Fruit fly (Drosophila melanogaster): ENCODE measurements around the gene Trmt112.

Gene Trmt112

dm6 chr3L:21216697-21217291, at the start of gene Trmt112, which contains the start of gene Ilk (continued):
- no peak for TF ChIP-seq Asciz (GFP tag; optimal IDR thresholded peaks at IDR 0.05)
- no peak for TF ChIP-seq Gsc (GFP tag; IDR thresholded peaks at IDR 0.05)
- TF ChIP-seq CG4854 (GFP tag; optimal IDR thresholded peaks at IDR 0.05): peak; percentile 98
- peak; percentile 7 for TF ChIP-seq ewg (GFP tag; optimal IDR thresholded peaks at IDR 0.05)
- TF ChIP-seq kay (GFP tag; optimal IDR thresholded peaks at IDR 0.05): peak; percentile 44
- no peak for TF ChIP-seq CG2889 (GFP tag; IDR thresholded peaks at IDR 0.05)
- no peak for TF ChIP-seq CG8388 (GFP tag; optimal IDR thresholded peaks at IDR 0.05)
- TF ChIP-seq CG34224 (GFP tag; IDR thresholded peaks at IDR 0.05; ENCODE audit: partially characterized antibody): peak; percentile 77
- TF ChIP-seq Abd-B (GFP tag; optimal IDR thresholded peaks at IDR 0.05): peak; percentile 79
- peak; percentile 55 for TF ChIP-seq Elba2 (GFP tag; optimal IDR thresholded peaks at IDR 0.05)
- TF ChIP-seq CG6175 (GFP tag; IDR thresholded peaks at IDR 0.05): no peak
- TF ChIP-seq lola (GFP tag; optimal IDR thresholded peaks at IDR 0.05): no peak
- TF ChIP-seq fd96Cb (tag; optimal IDR thresholded peaks at IDR 0.05): no peak
- TF ChIP-seq CG15514 (GFP tag; optimal IDR thresholded peaks at IDR 0.05): peak; percentile 58
- TF ChIP-seq CG7786 (GFP tag; optimal IDR thresholded peaks at IDR 0.05): no peak
- peak; percentile 25 for TF ChIP-seq CG12769 (tag; optimal IDR thresholded peaks at IDR 0.05)
- TF ChIP-seq Lhr (GFP tag; optimal IDR thresholded peaks at IDR 0.05): peak; percentile 46
- peak; percentile 5 for TF ChIP-seq CG4282 (GFP tag; optimal IDR thresholded peaks at IDR 0.05)
- TF ChIP-seq wdn (GFP tag; IDR thresholded peaks at IDR 0.05): no peak
- no peak for TF ChIP-seq Doc2 (GFP tag; IDR thresholded peaks at IDR 0.05)
- no peak for TF ChIP-seq CG11695 (GFP tag; IDR thresholded peaks at IDR 0.05)
- peak; percentile 83 for TF ChIP-seq bbx (GFP tag; IDR thresholded peaks at IDR 0.05; ENCODE audit: partially characterized antibody)
- no peak for TF ChIP-seq fd64A (GFP tag; optimal IDR thresholded peaks at IDR 0.05)
- TF ChIP-seq CG31224 (GFP tag; IDR thresholded peaks at IDR 0.05): no peak
- TF ChIP-seq gsb-n (tag; optimal IDR thresholded peaks at IDR 0.05): peak; percentile 14
- no peak for TF ChIP-seq mam (GFP tag; optimal IDR thresholded peaks at IDR 0.05)
- peak; percentile 72; the same call in 3 of the 4 replicates for TF ChIP-seq Dll (GFP tag; IDR thresholded peaks at IDR 0.05; ENCODE audit: partially characterized antibody)

DNA sequence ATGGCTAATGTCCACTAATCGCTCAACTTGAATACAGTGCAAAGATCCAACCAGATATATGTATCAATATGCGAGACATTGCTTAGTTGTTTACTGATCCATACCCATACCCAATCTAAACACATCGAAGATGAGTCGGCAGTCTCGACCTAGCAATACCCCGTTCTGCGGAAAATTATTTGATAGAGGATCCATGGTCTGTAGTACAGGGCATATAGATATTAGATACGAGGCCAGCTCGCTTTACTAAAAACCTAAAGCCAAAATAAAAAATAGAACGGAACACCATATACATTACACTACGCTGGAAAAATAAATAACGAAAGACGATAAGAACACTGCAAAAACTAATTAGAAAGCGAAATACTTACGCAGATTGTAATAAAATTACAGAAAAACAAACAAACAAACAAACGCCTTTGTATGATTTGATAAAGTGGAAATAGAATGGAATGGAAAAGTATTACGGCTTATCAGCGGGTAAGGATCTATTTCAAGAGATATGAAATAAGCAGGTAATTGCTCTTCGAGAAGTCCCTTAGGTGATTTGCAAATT, 49.5 kb upstream of the Trmt112 start:
- no peak for TF ChIP-seq NfI (GFP tag; optimal IDR thresholded peaks at IDR 0.05)
- peak; percentile 20 for TF ChIP-seq sens (GFP tag)
- no peak for TF ChIP-seq schlank (tag; optimal IDR thresholded peaks at IDR 0.05)
- no peak for TF ChIP-seq mam (GFP tag; optimal IDR thresholded peaks at IDR 0.05)
- TF ChIP-seq gem (tag; optimal IDR thresholded peaks at IDR 0.05): no peak
- TF ChIP-seq CG14667 (GFP tag; IDR thresholded peaks at IDR 0.05): no peak
- TF ChIP-seq Hr78 (GFP tag; optimal IDR thresholded peaks at IDR 0.05): no peak
- no peak for TF ChIP-seq CG2889 (GFP tag; IDR thresholded peaks at IDR 0.05)
- no peak for TF ChIP-seq lbe (GFP tag; optimal IDR thresholded peaks at IDR 0.05)
- TF ChIP-seq mirr (GFP tag; optimal IDR thresholded peaks at IDR 0.05): no peak
- peak; percentile 82 for TF ChIP-seq CG15479 (GFP tag; optimal IDR thresholded peaks at IDR 0.05)
- TF ChIP-seq D19B (GFP tag; optimal IDR thresholded peaks at IDR 0.05): peak; percentile 58
- no peak for TF ChIP-seq CG3995 (GFP tag; optimal IDR thresholded peaks at IDR 0.05)
- no peak for TF ChIP-seq CG10209 (GFP tag; optimal IDR thresholded peaks at IDR 0.05)
- TF ChIP-seq Bgb (GFP tag; IDR thresholded peaks at IDR 0.05; ENCODE audit: partially characterized antibody): no peak
- TF ChIP-seq nerfin-2 (GFP tag; IDR thresholded peaks at IDR 0.05; ENCODE audit: partially characterized antibody): no peak
- TF ChIP-seq CG8924 (tag; optimal IDR thresholded peaks at IDR 0.05): no peak
- TF ChIP-seq CG11695 (GFP tag; IDR thresholded peaks at IDR 0.05): no peak
- TF ChIP-seq Elba2 (GFP tag; optimal IDR thresholded peaks at IDR 0.05): no peak
